Fruit fly (Drosophila melanogaster) whole organism, prepupa: ENCODE data around the gene CG34173.

Source experiments
- CG34406 ChIP-seq: fragments of 200-800 bp; sonication (Bioruptor generic); optimal IDR thresholded peaks from 3 replicates; lab custom pipeline; 2016; ENCODE audit warnings: missing biosample characterization, missing genetic modification characterization
- CG6792 ChIP-seq: fragments of 200-800 bp; sonication (Bioruptor generic); optimal IDR thresholded peaks from 3 replicates; lab custom pipeline; 2016; ENCODE audit warnings: missing biosample characterization, missing genetic modification characterization
- CG8632 ChIP-seq: fragments of 200-800 bp; sonication (Bioruptor generic); optimal IDR thresholded peaks from 3 replicates; lab custom pipeline; 2016; ENCODE audit warnings: missing biosample characterization, missing genetic modification characterization
- CG9139 ChIP-seq: fragments of 200-800 bp; sonication (Bioruptor generic); optimal IDR thresholded peaks from 3 replicates; lab custom pipeline; 2017; ENCODE audit warnings: missing biosample characterization, mild to moderate bottlenecking, missing genetic modification characterization
- Hr39 ChIP-seq: fragments of 200-800 bp; sonication (Bioruptor generic); optimal IDR thresholded peaks from 2 replicates; lab custom pipeline; 2016; ENCODE audit warnings: missing biosample characterization, missing genetic modification characterization
- OdsH ChIP-seq: fragments of 200-800 bp; sonication (Bioruptor generic); optimal IDR thresholded peaks from 3 replicates; lab custom pipeline; 2016; ENCODE audit warnings: missing biosample characterization, missing genetic modification characterization
- cyc ChIP-seq: fragments of 200-800 bp; sonication (Bioruptor generic); optimal IDR thresholded peaks from 3 replicates; lab custom pipeline; 2016; ENCODE audit warnings: missing biosample characterization, missing genetic modification characterization
- dsx ChIP-seq: fragments of 200-800 bp; optimal IDR thresholded peaks from 3 replicates; lab custom pipeline; 2019; ENCODE audit warnings: missing biosample characterization, mild to moderate bottlenecking, missing genetic modification characterization, moderate library complexity; ENCODE audit not compliant: poor library complexity, severe bottlenecking
- esn ChIP-seq: fragments of 200-800 bp; sonication (Bioruptor generic); optimal IDR thresholded peaks from 2 replicates; lab custom pipeline; 2016; ENCODE audit warnings: missing biosample characterization, mild to moderate bottlenecking, missing genetic modification characterization, moderate library complexity

DNA sequence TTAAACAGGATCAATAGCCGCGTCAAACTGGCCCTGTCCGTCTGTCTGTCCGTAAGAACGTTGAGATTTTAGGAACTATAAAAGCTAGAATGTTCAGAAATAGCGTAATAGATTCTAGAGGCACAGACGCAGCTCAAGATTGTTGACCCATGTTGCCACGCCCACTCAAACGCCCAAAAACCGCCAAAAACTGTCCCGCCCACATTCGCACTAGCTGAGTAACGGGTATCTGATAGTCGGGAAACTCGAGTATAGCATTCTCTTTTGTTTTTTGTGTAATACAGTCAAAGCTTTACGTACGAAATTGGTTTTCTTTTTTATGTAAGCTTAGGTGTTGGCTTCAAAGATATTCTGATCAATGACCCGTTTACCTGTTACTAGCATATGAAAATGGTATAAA is 5.8 kb upstream of the CG34173 start:
- TF ChIP-seq CG8632 (no peak), Hr39 (GFP tag; lab: Kevin White, UChicago) (no peak), cyc (GFP tag; lab: Kevin White, UChicago) (no peak), CG6792 (GFP tag; lab: Kevin White, UChicago) (no peak), OdsH (GFP tag; lab: Kevin White, UChicago) (no peak), CG9139 (GFP tag; lab: Kevin White, UChicago) (no peak), dsx (GFP tag; lab: Kevin White, UChicago) (no peak), CG34406 (GFP tag; lab: Kevin White, UChicago) (no peak), esn (GFP tag; lab: Kevin White, UChicago) (no peak)
